Worm (Caenorhabditis elegans) whole organism, early embryonic: ENCODE data around the gene cct-3.

Experiments used
- ama-1 ChIP-seq: fragments of 150-350 bp; optimal IDR thresholded peaks from 2 replicates; lab custom pipeline; 2014
- tbx-37 ChIP-seq: fragments of 200-800 bp; sonication (Bioruptor generic); conservative IDR thresholded peaks from 2 replicates; pipeline ENCODE4 v1.3.6; 2022; ENCODE audit warnings: missing genetic modification reagents, missing genetic modification characterization, missing compliant biosample characterization
- tra-4 ChIP-seq: sonication (generic microtip); optimal IDR thresholded peaks from 2 replicates; lab custom pipeline; 2017; ENCODE audit warnings: missing genetic modification characterization, missing compliant biosample characterization

- TF ChIP-seq tbx-37 (GFP tag; lab: Robert Waterston, UW) (no peak), ama-1 (lab: Kevin White, UChicago) (no peak), tra-4 (tag; lab: Kevin White, UChicago) (no peak)
Measured at ce11 chrII:2289441-2289840, 56.1 kb downstream of the cct-3 start.
